Worm (Caenorhabditis elegans): ENCODE data around the gene dnj-1.

dnj-1 gene

DNA sequence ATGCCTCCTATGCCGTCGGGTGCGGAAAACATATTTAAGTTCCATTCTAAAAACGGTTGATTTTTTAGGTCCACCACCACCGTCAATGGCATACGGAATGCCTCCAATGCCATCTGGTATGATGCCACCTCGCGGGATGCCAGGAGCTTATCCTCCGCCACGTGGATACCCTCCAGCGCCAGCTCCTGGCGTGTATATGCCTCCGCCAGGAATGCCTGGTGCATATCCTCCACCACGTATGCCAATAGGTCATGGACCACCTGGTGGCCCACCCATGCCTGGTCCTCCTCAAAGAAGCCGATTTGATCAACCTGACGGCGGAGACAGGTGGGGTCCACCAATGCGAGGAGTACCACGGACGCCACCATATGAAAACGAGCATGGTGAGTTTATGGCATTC is 12.6 kb downstream of the dnj-1 start:
- TF ChIP-seq tra-4 (tag; optimal IDR thresholded peaks at IDR 0.05) = no peak
- TF ChIP-seq hmbx-1 (tag; optimal IDR thresholded peaks at IDR 0.05) = no peak

DNA sequence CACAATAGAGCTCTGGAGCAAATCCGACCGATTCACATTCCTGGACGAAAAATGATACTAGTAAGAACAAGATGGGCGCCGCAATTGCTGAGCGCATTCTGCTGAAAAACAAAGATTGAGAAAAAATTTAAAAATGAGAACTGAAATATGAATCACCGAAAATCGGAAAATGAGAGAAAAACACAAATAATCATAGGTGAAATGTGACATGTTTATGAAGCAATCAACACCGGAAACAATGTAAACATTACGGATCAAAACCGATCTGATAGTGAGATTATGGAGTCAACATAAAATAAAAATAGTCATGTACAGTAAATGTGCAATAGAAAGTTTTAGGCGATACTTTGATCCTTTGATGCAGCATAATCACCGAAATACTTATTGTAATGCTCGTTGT is 15.0 kb downstream of the dnj-1 start, which contains the start of gene dnj-2:
dnj-2 (minus strand) TSS at position 101 of the 400 bp plus-strand sequence.
- TF ChIP-seq ceh-13 (GFP tag; optimal IDR thresholded peaks at IDR 0.05) = no peak
- TF ChIP-seq hmg-4 (GFP tag; optimal IDR thresholded peaks at IDR 0.05) = no peak
- no peak for TF ChIP-seq hnd-1 (tag; optimal IDR thresholded peaks at IDR 0.05)
- TF ChIP-seq F13C5.2 (tag; optimal IDR thresholded peaks at IDR 0.05) = no peak
- TF ChIP-seq B0310.2 (tag; optimal IDR thresholded peaks at IDR 0.05) = no peak

ce11 chrIV:11314885-11315284 is 16.0 kb downstream of the dnj-1 start, which contains the start of the genes B0035.3, B0035.22 and pfd-4:
B0035.3 (minus strand) TSS chrIV:11314998.
B0035.22 (plus strand) TSS chrIV:11315153.
pfd-4 (plus strand) TSS chrIV:11315207.
- TF ChIP-seq F13C5.2 (tag; optimal IDR thresholded peaks at IDR 0.05) = no peak
- no peak for TF ChIP-seq sea-1 (GFP tag; conservative IDR thresholded peaks at IDR 0.05)
- no peak for TF ChIP-seq pes-1 (GFP tag; IDR thresholded peaks at IDR 0.05)
- no peak for TF ChIP-seq B0310.2 (tag; optimal IDR thresholded peaks at IDR 0.05)
- TF ChIP-seq aly-1 (tag; optimal IDR thresholded peaks at IDR 0.05) = no peak
- no peak for TF ChIP-seq ama-1 (optimal IDR thresholded peaks at IDR 0.05)
- peak; percentile 71 for TF ChIP-seq tbx-37 (GFP tag; conservative IDR thresholded peaks at IDR 0.05)
- no peak for TF ChIP-seq ceh-13 (GFP tag; optimal IDR thresholded peaks at IDR 0.05)

DNA sequence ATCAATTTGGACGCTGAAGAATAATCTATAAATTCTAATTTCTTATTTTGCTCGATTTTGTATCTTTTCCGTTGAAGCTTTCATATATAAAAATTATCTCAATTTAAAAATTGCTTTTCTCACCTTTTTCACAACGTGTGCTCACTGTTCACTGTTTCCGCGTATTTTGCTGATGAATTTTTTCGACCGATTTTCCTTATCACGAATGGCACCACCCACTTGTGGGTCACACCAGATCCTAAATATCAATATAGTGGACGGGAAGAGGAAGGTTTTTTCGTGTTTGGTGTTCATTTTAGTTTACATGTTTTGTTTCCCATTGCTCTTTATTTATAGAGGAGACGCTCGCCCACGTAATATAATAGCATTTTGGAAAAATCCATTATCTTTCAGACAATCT is 16.9 kb downstream of the dnj-1 start:
- TF ChIP-seq pes-1 (GFP tag; IDR thresholded peaks at IDR 0.05) = no peak
- no peak for TF ChIP-seq ama-1 (optimal IDR thresholded peaks at IDR 0.05)
- no peak for TF ChIP-seq hmbx-1 (tag; optimal IDR thresholded peaks at IDR 0.05)

- TF ChIP-seq tbx-37 (GFP tag; conservative IDR thresholded peaks at IDR 0.05) = no peak
These were observed 17.3 kb downstream of the dnj-1 start for ce11 chrIV:11316106-11316505.

ce11 chrIV:11316640-11317039 is 17.8 kb downstream of the dnj-1 start:
- TF ChIP-seq hnd-1 (tag; optimal IDR thresholded peaks at IDR 0.05) (no peak), F13C5.2 (tag; optimal IDR thresholded peaks at IDR 0.05) (no peak), aly-1 (tag; optimal IDR thresholded peaks at IDR 0.05) (no peak), flt-1 (GFP tag; IDR thresholded peaks at IDR 0.05) (no peak), pes-1 (GFP tag; IDR thresholded peaks at IDR 0.05) (no peak), hmbx-1 (tag; optimal IDR thresholded peaks at IDR 0.05) (no peak), tbx-11 (GFP tag; IDR thresholded peaks at IDR 0.05) (no peak), ceh-13 (GFP tag; optimal IDR thresholded peaks at IDR 0.05) (no peak), B0310.2 (tag; optimal IDR thresholded peaks at IDR 0.05) (no peak), ets-7 (tag; optimal IDR thresholded peaks at IDR 0.05) (no peak), hmg-4 (GFP tag; optimal IDR thresholded peaks at IDR 0.05) (no peak), sea-1 (GFP tag; conservative IDR thresholded peaks at IDR 0.05) (no peak), tra-4 (tag; optimal IDR thresholded peaks at IDR 0.05) (no peak), tbx-37 (GFP tag; conservative IDR thresholded peaks at IDR 0.05) (no peak), ama-1 (optimal IDR thresholded peaks at IDR 0.05) (no peak), ceh-36 (tag; optimal IDR thresholded peaks at IDR 0.05) (no peak), scrt-1 (GFP tag; IDR thresholded peaks at IDR 0.05) (no peak)

- no peak for TF ChIP-seq scrt-1 (GFP tag; IDR thresholded peaks at IDR 0.05)
- no peak for TF ChIP-seq hnd-1 (tag; optimal IDR thresholded peaks at IDR 0.05)
- no peak for TF ChIP-seq tbx-37 (GFP tag; conservative IDR thresholded peaks at IDR 0.05)
- no peak for TF ChIP-seq ceh-13 (GFP tag; optimal IDR thresholded peaks at IDR 0.05)
- no peak for TF ChIP-seq aly-1 (tag; optimal IDR thresholded peaks at IDR 0.05)
- no peak for TF ChIP-seq F13C5.2 (tag; optimal IDR thresholded peaks at IDR 0.05)
- no peak for TF ChIP-seq ceh-36 (tag; optimal IDR thresholded peaks at IDR 0.05)
- no peak for TF ChIP-seq ets-7 (tag; optimal IDR thresholded peaks at IDR 0.05)
These were observed 18.3 kb downstream of the dnj-1 start, which contains the start of gene gspd-1 for ce11 chrIV:11317119-11317518. gspd-1 (plus strand) TSS chrIV:11317419.

DNA sequence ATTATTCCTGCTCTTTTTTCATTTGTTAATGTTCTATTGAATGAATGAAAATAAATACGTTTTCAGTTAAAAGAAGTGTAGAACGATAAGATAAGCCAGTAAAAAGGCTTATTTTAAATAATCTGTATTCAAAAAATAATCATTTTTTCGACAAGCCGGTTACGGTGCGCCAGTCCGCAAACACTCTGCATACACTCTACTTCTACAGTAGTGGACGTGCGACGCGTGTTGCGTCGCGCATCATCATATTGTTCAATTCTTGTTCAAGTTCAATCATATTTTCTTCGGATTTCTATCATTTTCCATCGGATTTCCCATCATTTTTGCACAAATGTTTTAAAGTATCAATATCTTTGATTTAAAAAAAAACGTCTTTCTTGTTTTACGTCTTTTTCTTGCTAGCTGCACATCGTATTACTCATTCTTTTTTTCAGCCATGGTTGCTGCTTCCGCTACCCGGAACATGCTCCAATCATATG is 21.1 kb downstream of the dnj-1 start, which contains the start of gene B0035.18:
B0035.18 (plus strand) TSS at position 429 of the 479 bp plus-strand sequence.
- no peak for TF ChIP-seq tbx-37 (GFP tag; conservative IDR thresholded peaks at IDR 0.05)
- TF ChIP-seq B0310.2 (tag; optimal IDR thresholded peaks at IDR 0.05) = no peak
- no peak for TF ChIP-seq scrt-1 (GFP tag; IDR thresholded peaks at IDR 0.05)
- no peak for TF ChIP-seq ama-1 (optimal IDR thresholded peaks at IDR 0.05)
- no peak for TF ChIP-seq F13C5.2 (tag; optimal IDR thresholded peaks at IDR 0.05)
- no peak for TF ChIP-seq aly-1 (tag; optimal IDR thresholded peaks at IDR 0.05)
- no peak for TF ChIP-seq flt-1 (GFP tag; IDR thresholded peaks at IDR 0.05)
- TF ChIP-seq sea-1 (GFP tag; conservative IDR thresholded peaks at IDR 0.05) = no peak
- TF ChIP-seq ceh-36 (tag; optimal IDR thresholded peaks at IDR 0.05) = no peak
- TF ChIP-seq hmbx-1 (tag; optimal IDR thresholded peaks at IDR 0.05) = no peak
- no peak for TF ChIP-seq tra-4 (tag; optimal IDR thresholded peaks at IDR 0.05)
- no peak for TF ChIP-seq hmg-4 (GFP tag; optimal IDR thresholded peaks at IDR 0.05)
- no peak for TF ChIP-seq hnd-1 (tag; optimal IDR thresholded peaks at IDR 0.05)
- TF ChIP-seq ceh-13 (GFP tag; optimal IDR thresholded peaks at IDR 0.05) = no peak
- TF ChIP-seq pes-1 (GFP tag; IDR thresholded peaks at IDR 0.05) = no peak
- no peak for TF ChIP-seq tbx-11 (GFP tag; IDR thresholded peaks at IDR 0.05)
- no peak for TF ChIP-seq ets-7 (tag; optimal IDR thresholded peaks at IDR 0.05)

DNA sequence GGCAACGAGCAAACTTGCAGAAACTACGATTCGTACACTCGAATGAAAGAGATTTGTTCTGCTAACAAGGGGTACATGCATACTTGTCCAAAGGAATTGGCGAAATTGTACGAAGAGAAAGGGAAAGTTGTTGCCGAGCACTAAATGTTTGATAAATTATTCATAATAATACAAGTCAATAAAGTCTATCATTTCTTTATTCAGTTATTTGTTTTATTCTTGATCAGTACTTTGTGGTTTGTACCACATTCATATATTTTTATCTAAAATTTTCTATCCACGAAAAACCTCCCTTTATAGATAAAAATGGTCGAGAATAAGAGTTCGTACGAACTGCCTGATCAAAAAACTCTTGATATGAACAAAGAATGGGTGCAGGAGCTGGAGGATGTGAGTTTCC is 21.7 kb downstream of the dnj-1 start, which contains the start of gene edg-1:
edg-1 (plus strand) TSS at position 301 of the 400 bp plus-strand sequence.
- no peak for TF ChIP-seq ceh-13 (GFP tag; optimal IDR thresholded peaks at IDR 0.05)
- no peak for TF ChIP-seq pes-1 (GFP tag; IDR thresholded peaks at IDR 0.05)
- no peak for TF ChIP-seq tra-4 (tag; optimal IDR thresholded peaks at IDR 0.05)
- TF ChIP-seq aly-1 (tag; optimal IDR thresholded peaks at IDR 0.05) = no peak
- no peak for TF ChIP-seq ets-7 (tag; optimal IDR thresholded peaks at IDR 0.05)
- no peak for TF ChIP-seq B0310.2 (tag; optimal IDR thresholded peaks at IDR 0.05)
- no peak for TF ChIP-seq F13C5.2 (tag; optimal IDR thresholded peaks at IDR 0.05)
- TF ChIP-seq flt-1 (GFP tag; IDR thresholded peaks at IDR 0.05) = no peak
